Worm (Caenorhabditis elegans) whole organism, L3 larva: Measurements from ENCODE around the gene C28G1.10.

Source experiments
- ZK546.5 ChIP-seq: sonication (generic microtip); optimal IDR thresholded peaks from 2 replicates; lab custom pipeline; 2017; ENCODE audit warnings: missing biosample characterization, missing genetic modification characterization
- aly-2 ChIP-seq: fragments of 150-350 bp; optimal IDR thresholded peaks from 2 replicates; lab custom pipeline; 2014; ENCODE audit warnings: missing biosample characterization, missing genetic modification characterization
- ama-1 ChIP-seq: fragments of 150-350 bp; optimal IDR thresholded peaks from 2 replicates; lab custom pipeline; 2018
- ceh-16 ChIP-seq: sonication (generic microtip); optimal IDR thresholded peaks from 2 replicates; lab custom pipeline; 2017; ENCODE audit warnings: missing biosample characterization, missing genetic modification characterization
- ceh-28 ChIP-seq: fragments of 150-350 bp; optimal IDR thresholded peaks from 2 replicates; lab custom pipeline; 2014; ENCODE audit warnings: missing biosample characterization, missing genetic modification reagents, missing genetic modification characterization
- ceh-82 ChIP-seq: fragments of 150-350 bp; optimal IDR thresholded peaks from 2 replicates; lab custom pipeline; 2014; ENCODE audit warnings: missing biosample characterization, missing genetic modification characterization
- ceh-9 ChIP-seq: sonication (generic microtip); optimal IDR thresholded peaks from 2 replicates; lab custom pipeline; 2018; ENCODE audit warnings: missing biosample characterization, missing genetic modification characterization
- daf-12 ChIP-seq: fragments of 150-350 bp; optimal IDR thresholded peaks from 2 replicates; lab custom pipeline; 2014; ENCODE audit warnings: missing biosample characterization, missing genetic modification reagents, missing genetic modification characterization
- egl-27 ChIP-seq: sonication (generic microtip); optimal IDR thresholded peaks from 4 replicates; lab custom pipeline; 2017; ENCODE audit warnings: missing biosample characterization, missing genetic modification reagents, missing genetic modification characterization
- elt-1 ChIP-seq: fragments of 150-350 bp; optimal IDR thresholded peaks from 2 replicates; lab custom pipeline; 2014; ENCODE audit warnings: missing biosample characterization, missing genetic modification characterization
- elt-2 ChIP-seq: sonication (generic microtip); optimal IDR thresholded peaks from 2 replicates; lab custom pipeline; 2016; ENCODE audit warnings: missing genetic modification reagents, mild to moderate bottlenecking, missing genetic modification characterization, missing compliant biosample characterization
- eor-1 ChIP-seq, 2 experiments: fragments of 150-350 bp; optimal IDR thresholded peaks; 2 replicates each; lab custom pipeline; 2014 to 2018; ENCODE audit warnings: missing biosample characterization in 2 of 2, missing genetic modification characterization in 2 of 2
- fkh-2 ChIP-seq: fragments of 150-350 bp; optimal IDR thresholded peaks from 2 replicates; lab custom pipeline; 2014; ENCODE audit warnings: missing biosample characterization, missing genetic modification reagents, missing genetic modification characterization
- hmg-11 ChIP-seq: sonication (generic microtip); optimal IDR thresholded peaks from 2 replicates; lab custom pipeline; 2016; ENCODE audit warnings: missing genetic modification characterization, missing compliant biosample characterization
- jun-1 ChIP-seq: fragments of 150-350 bp; optimal IDR thresholded peaks from 2 replicates; lab custom pipeline; 2014; ENCODE audit warnings: missing biosample characterization, missing genetic modification reagents, missing genetic modification characterization
- lin-15B ChIP-seq: fragments of 150-350 bp; optimal IDR thresholded peaks from 2 replicates; lab custom pipeline; 2014; ENCODE audit warnings: missing biosample characterization, missing genetic modification characterization
- lin-39 ChIP-seq: fragments of 150-350 bp; optimal IDR thresholded peaks from 2 replicates; lab custom pipeline; 2018; ENCODE audit warnings: missing biosample characterization, missing genetic modification reagents, missing genetic modification characterization
- lsy-12 ChIP-seq: sonication (generic microtip); optimal IDR thresholded peaks from 2 replicates; lab custom pipeline; 2016; ENCODE audit warnings: mild to moderate bottlenecking, missing genetic modification characterization, missing compliant biosample characterization
- mdl-1 ChIP-seq: fragments of 150-350 bp; optimal IDR thresholded peaks from 2 replicates; lab custom pipeline; 2014; ENCODE audit warnings: missing biosample characterization, missing genetic modification characterization
- mml-1 ChIP-seq: fragments of 150-350 bp; sonication (generic microtip); optimal IDR thresholded peaks from 3 replicates; lab custom pipeline; 2014; ENCODE audit warnings: missing biosample characterization, missing genetic modification characterization
- nfya-1 ChIP-seq: sonication (generic microtip); optimal IDR thresholded peaks from 2 replicates; lab custom pipeline; 2017; ENCODE audit warnings: missing genetic modification characterization, mild to moderate bottlenecking, missing compliant biosample characterization, antibody characterized with exemption, moderate library complexity; ENCODE audit not compliant: insufficient read depth
- nhr-12 ChIP-seq: fragments of 150-350 bp; optimal IDR thresholded peaks from 2 replicates; lab custom pipeline; 2014; ENCODE audit warnings: missing biosample characterization, missing genetic modification characterization
- nhr-23 ChIP-seq: fragments of 150-350 bp; optimal IDR thresholded peaks from 2 replicates; lab custom pipeline; 2014; ENCODE audit warnings: missing biosample characterization, missing genetic modification reagents, missing genetic modification characterization
- nhr-25 ChIP-seq: sonication (generic microtip); optimal IDR thresholded peaks from 2 replicates; lab custom pipeline; 2017; ENCODE audit warnings: missing biosample characterization, missing genetic modification characterization
- nhr-28 ChIP-seq: fragments of 150-350 bp; optimal IDR thresholded peaks from 2 replicates; lab custom pipeline; 2014; ENCODE audit warnings: missing biosample characterization, missing genetic modification characterization
- nhr-43 ChIP-seq: sonication (generic microtip); optimal IDR thresholded peaks from 2 replicates; lab custom pipeline; 2016; ENCODE audit warnings: mild to moderate bottlenecking, missing genetic modification characterization, missing compliant biosample characterization; ENCODE audit not compliant: poor library complexity, severe bottlenecking
- nhr-67 ChIP-seq: fragments of 150-350 bp; optimal IDR thresholded peaks from 2 replicates; lab custom pipeline; 2014; ENCODE audit warnings: missing biosample characterization, missing genetic modification characterization
- nhr-76 ChIP-seq: fragments of 150-350 bp; sonication (generic microtip); optimal IDR thresholded peaks from 5 replicates; lab custom pipeline; 2014; ENCODE audit warnings: missing biosample characterization, missing genetic modification characterization
- pha-4 ChIP-seq: fragments of 150-350 bp; optimal IDR thresholded peaks from 2 replicates; lab custom pipeline; 2014; ENCODE audit warnings: missing biosample characterization, missing genetic modification reagents, missing genetic modification characterization
- pqm-1 ChIP-seq: fragments of 150-350 bp; optimal IDR thresholded peaks from 2 replicates; lab custom pipeline; 2017; ENCODE audit warnings: missing biosample characterization, missing genetic modification characterization, inconsistent platforms
- sea-2 ChIP-seq: fragments of 150-350 bp; sonication (generic microtip); optimal IDR thresholded peaks from 4 replicates; lab custom pipeline; 2014; ENCODE audit warnings: missing biosample characterization, missing genetic modification reagents, missing genetic modification characterization
- skn-1 ChIP-seq: fragments of 150-350 bp; optimal IDR thresholded peaks from 2 replicates; lab custom pipeline; 2014; ENCODE audit warnings: missing biosample characterization, missing genetic modification characterization
- snpc-4 ChIP-seq: fragments of 150-350 bp; optimal IDR thresholded peaks from 2 replicates; lab custom pipeline; 2014; ENCODE audit warnings: missing biosample characterization, missing genetic modification characterization
- unc-62 ChIP-seq: fragments of 150-350 bp; sonication (generic microtip); optimal IDR thresholded peaks from 4 replicates; lab custom pipeline; 2014; ENCODE audit warnings: missing biosample characterization, missing genetic modification reagents, missing genetic modification characterization
- ztf-4 ChIP-seq: fragments of 150-350 bp; optimal IDR thresholded peaks from 2 replicates; lab custom pipeline; 2014; ENCODE audit warnings: missing biosample characterization, missing genetic modification characterization

The C28G1.10 gene

ce11 chrX:8838176-8838575 lies 8.7 kb upstream of the C28G1.10 start:
- no peak for TF ChIP-seq lsy-12 (tag; lab: Kevin White, UChicago)
- no peak for TF ChIP-seq egl-27 (tag; lab: Kevin White, UChicago)
- peak; percentile 6 for TF ChIP-seq nfya-1 (tag; lab: Kevin White, UChicago)
- no peak for TF ChIP-seq sea-2 (GFP tag; lab: Kevin White, UChicago)
- TF ChIP-seq lin-15B: no peak
- TF ChIP-seq aly-2 (tag; lab: Kevin White, UChicago): no peak
- no peak for TF ChIP-seq lin-39 (tag; lab: Kevin White, UChicago)
- TF ChIP-seq nhr-43 (tag; lab: Kevin White, UChicago): peak; percentile 18
- TF ChIP-seq elt-2 (tag; lab: Kevin White, UChicago): no peak
- no peak for TF ChIP-seq jun-1

ce11 chrX:8843988-8844387 lies 2.9 kb upstream of the C28G1.10 start, which contains the start of gene ubc-23:
Gene ubc-23, plus strand, starts transcription at chrX:8844288.
- no peak for TF ChIP-seq skn-1 (tag; lab: Kevin White, UChicago)
- TF ChIP-seq pha-4: peak; percentile 1

ce11 chrX:8853524-8853923 lies 6.6 kb downstream of the C28G1.10 start, which contains the start of gene sprp-4:
Gene sprp-4, minus strand, starts transcription at chrX:8853624.
- TF ChIP-seq unc-62 (GFP tag; lab: Kevin White, UChicago) (no peak), nhr-67 (no peak), lin-39 (tag; lab: Kevin White, UChicago) (no peak), lin-15B (no peak), daf-12 (no peak), egl-27 (tag; lab: Kevin White, UChicago) (no peak), fkh-2 (tag; lab: Kevin White, UChicago) (no peak), ama-1 (lab: Kevin White, UChicago) (no peak), ceh-28 (tag; lab: Kevin White, UChicago) (no peak), mml-1 (no peak), nhr-25 (no peak), ceh-16 (tag; lab: Kevin White, UChicago) (no peak), ceh-9 (tag; lab: Kevin White, UChicago) (no peak), pha-4 (no peak), pqm-1 (tag; lab: Kevin White, UChicago) (no peak), snpc-4 (tag; lab: Kevin White, UChicago) (no peak), eor-1 (tag; optimal IDR thresholded peaks at IDR 0.05; lab: Kevin White, UChicago) (no peak), mdl-1 (no peak), hmg-11 (tag; lab: Kevin White, UChicago) (no peak)

- TF ChIP-seq nhr-43 (tag; lab: Kevin White, UChicago) (no peak), nhr-76 (tag; lab: Kevin White, UChicago) (no peak), pqm-1 (tag; lab: Kevin White, UChicago) (no peak), nhr-12 (tag; lab: Kevin White, UChicago) (no peak), ama-1 (lab: Kevin White, UChicago) (no peak), ztf-4 (tag; lab: Kevin White, UChicago) (no peak), hmg-11 (tag; lab: Kevin White, UChicago) (no peak), sea-2 (GFP tag; lab: Kevin White, UChicago) (no peak), ZK546.5 (tag; lab: Kevin White, UChicago) (no peak), mdl-1 (no peak), unc-62 (GFP tag; lab: Kevin White, UChicago) (no peak), ceh-82 (tag; lab: Kevin White, UChicago) (no peak), fkh-2 (tag; lab: Kevin White, UChicago) (no peak), elt-2 (tag; lab: Kevin White, UChicago) (no peak), nhr-28 (no peak), lsy-12 (tag; lab: Kevin White, UChicago) (no peak), nhr-67 (no peak), snpc-4 (tag; lab: Kevin White, UChicago) (no peak)
These were observed 7.5 kb downstream of the C28G1.10 start for ce11 chrX:8854409-8854808.

ce11 chrX:8857904-8858612 lies 11.1 kb downstream of the C28G1.10 start, which contains the start of gene C06E2.5:
Gene C06E2.5, minus strand, starts transcription at chrX:8857954.
- TF ChIP-seq nhr-23 (tag; lab: Kevin White, UChicago) (peak; percentile 16), nhr-25 (no peak), elt-1 (tag; lab: Kevin White, UChicago) (peak; percentile 95)
- TF ChIP-seq, all 47 proteins: peak for 2
